Worm (Caenorhabditis elegans): ENCODE data around the gene srbc-7.

DNA sequence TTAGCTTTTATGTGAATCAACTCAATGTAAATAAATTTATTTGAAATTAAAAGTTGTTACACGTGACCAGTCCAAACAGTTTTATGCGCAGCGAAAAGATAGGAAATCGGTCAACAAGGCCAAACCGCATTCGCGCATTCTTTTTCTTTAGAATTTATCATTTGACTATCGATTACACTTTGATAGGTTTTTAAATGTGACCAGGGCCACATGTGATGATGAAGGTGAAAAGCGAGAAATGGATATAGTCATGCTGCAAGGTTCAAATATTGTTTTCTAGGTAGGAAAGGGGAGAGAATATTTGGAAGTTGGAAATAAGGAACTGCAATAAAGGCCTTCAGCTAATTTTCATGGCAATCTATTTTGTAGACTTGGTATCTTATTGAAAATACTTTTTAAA is 50.5 kb downstream of the srbc-7 start:
- TF ChIP-seq klf-2 (GFP tag; conservative IDR thresholded peaks at IDR 0.05), result no peak
- no peak for TF ChIP-seq T22C8.4 (GFP tag; IDR thresholded peaks at IDR 0.05)
- no peak for TF ChIP-seq ref-1 (GFP tag; conservative IDR thresholded peaks at IDR 0.05)
- TF ChIP-seq flt-1 (GFP tag; IDR thresholded peaks at IDR 0.05), result no peak
- TF ChIP-seq cog-1 (tag; optimal IDR thresholded peaks at IDR 0.05), result no peak
- TF ChIP-seq tab-1 (GFP tag; IDR thresholded peaks at IDR 0.05), result no peak

Measured in whole organism, midembryonic.